Fruit fly (Drosophila melanogaster) whole organism, embryonic: ENCODE data around the gene CG33288.

Source experiments
- Abd-B ChIP-seq: fragments of 200-800 bp; sonication (Bioruptor generic); optimal IDR thresholded peaks from 2 replicates; lab custom pipeline; 2018; ENCODE audit warnings: missing biosample characterization, mild to moderate bottlenecking, missing genetic modification characterization, moderate library complexity
- CG14441 ChIP-seq: fragments of 200-800 bp; sonication (Bioruptor generic); IDR thresholded peaks from 2 replicates; pipeline ENCODE4 v1.3.6; 2022; ENCODE audit warnings: missing biosample characterization, missing genetic modification characterization
- CG15269 ChIP-seq: fragments of 200-800 bp; sonication (Bioruptor generic); optimal IDR thresholded peaks from 2 replicates; lab custom pipeline; 2018; ENCODE audit warnings: missing biosample characterization, mild to moderate bottlenecking, missing genetic modification characterization, moderate library complexity
- CG1602 ChIP-seq: fragments of 200-800 bp; sonication (Bioruptor generic); optimal IDR thresholded peaks from 3 replicates; lab custom pipeline; 2016; ENCODE audit warnings: missing biosample characterization, missing genetic modification characterization
- CG17361 ChIP-seq: fragments of 200-800 bp; sonication (Bioruptor generic); IDR thresholded peaks from 3 replicates; pipeline ENCODE4 v1.3.6; 2022; ENCODE audit warnings: missing biosample characterization, missing genetic modification characterization
- CG17612 ChIP-seq: fragments of 200-800 bp; sonication (Bioruptor generic); IDR thresholded peaks from 2 replicates; pipeline ENCODE4 v1.3.6; 2022; ENCODE audit warnings: missing biosample characterization, missing genetic modification characterization
- CG18011 ChIP-seq: fragments of 200-800 bp; sonication (Bioruptor generic); optimal IDR thresholded peaks from 2 replicates; lab custom pipeline; 2017; ENCODE audit warnings: missing biosample characterization, missing genetic modification characterization, mild to moderate bottlenecking, moderate library complexity, missing genotype
- CG2120 ChIP-seq: fragments of 200-800 bp; sonication (Bioruptor generic); optimal IDR thresholded peaks from 3 replicates; lab custom pipeline; 2016; ENCODE audit warnings: missing biosample characterization, missing genetic modification characterization
- CG42726 ChIP-seq: fragments of 200-800 bp; sonication (Bioruptor generic); IDR thresholded peaks from 2 replicates; pipeline ENCODE4 v1.3.6; 2022; ENCODE audit warnings: missing biosample characterization, missing genetic modification characterization; ENCODE audit not compliant: partially characterized antibody
- CG7556 ChIP-seq: fragments of 200-800 bp; sonication (Bioruptor generic); optimal IDR thresholded peaks from 2 replicates; lab custom pipeline; 2017; ENCODE audit warnings: missing biosample characterization, mild to moderate bottlenecking, missing genetic modification characterization
- CG8924 ChIP-seq: fragments of 200-800 bp; optimal IDR thresholded peaks from 3 replicates; lab custom pipeline; 2019; ENCODE audit warnings: missing biosample characterization, mild to moderate bottlenecking, missing genetic modification characterization, moderate library complexity
- Chrac-16 ChIP-seq: fragments of 200-800 bp; sonication (Bioruptor generic); optimal IDR thresholded peaks from 3 replicates; lab custom pipeline; 2016; ENCODE audit warnings: missing biosample characterization, missing genetic modification characterization
- D ChIP-seq, 2 experiments: fragments of 200-800 bp in 1 of 2; fragments of >200 bp in 1 of 2; sonication (Bioruptor generic) in 1 of 2; optimal IDR thresholded peaks; 2 replicates in 1 of 2; 3 replicates in 1 of 2; lab custom pipeline; 2017; ENCODE audit warnings: mild to moderate bottlenecking in 1 of 2, missing biosample characterization in 1 of 2, missing genetic modification characterization in 1 of 2, missing genetic modification reagents in 1 of 2
- Doc2 ChIP-seq: fragments of 200-800 bp; sonication (Bioruptor generic); IDR thresholded peaks from 2 replicates; pipeline ENCODE4 v1.3.6; 2022; ENCODE audit warnings: missing biosample characterization, missing genetic modification characterization
- Doc3 ChIP-seq: fragments of 200-800 bp; sonication (Bioruptor generic); IDR thresholded peaks from 3 replicates; pipeline ENCODE4 v1.3.6; 2022; ENCODE audit warnings: missing biosample characterization, missing genetic modification characterization; ENCODE audit not compliant: partially characterized antibody
- E2f1 ChIP-seq: fragments of 200-800 bp; sonication (Bioruptor generic); IDR thresholded peaks from 2 replicates; pipeline ENCODE4 v1.3.6; 2022; ENCODE audit warnings: missing biosample characterization, missing genetic modification characterization
- Fer2 ChIP-seq: fragments of 200-800 bp; sonication (Bioruptor generic); optimal IDR thresholded peaks from 2 replicates; lab custom pipeline; 2018; ENCODE audit warnings: missing biosample characterization, mild to moderate bottlenecking, missing genetic modification characterization, moderate library complexity
- Hey ChIP-seq: fragments of 200-800 bp; sonication (Bioruptor generic); optimal IDR thresholded peaks from 3 replicates; lab custom pipeline; 2018; ENCODE audit warnings: missing biosample characterization, mild to moderate bottlenecking, missing genetic modification characterization
- Hr78 ChIP-seq, 2 experiments: fragments of 200-800 bp in 1 of 2; fragments of >200 bp in 1 of 2; sonication (Bioruptor generic) in 1 of 2; optimal IDR thresholded peaks; 2 replicates each; lab custom pipeline; 2017 to 2019; ENCODE audit warnings: missing biosample characterization in 2 of 2, missing genetic modification characterization in 2 of 2, mild to moderate bottlenecking in 1 of 2, moderate library complexity in 1 of 2
- Mes4 ChIP-seq: fragments of 200-800 bp; sonication (Bioruptor generic); optimal IDR thresholded peaks from 2 replicates; lab custom pipeline; 2016; ENCODE audit warnings: missing biosample characterization, missing genetic modification characterization
- Ptx1 ChIP-seq: fragments of 200-800 bp; sonication (Bioruptor generic); IDR thresholded peaks from 2 replicates; pipeline ENCODE4 v1.3.6; 2022; ENCODE audit warnings: missing biosample characterization, missing genetic modification characterization
- Sry-β ChIP-seq: fragments of 200-800 bp; sonication (Bioruptor generic); optimal IDR thresholded peaks from 2 replicates; lab custom pipeline; 2018; ENCODE audit warnings: missing biosample characterization, mild to moderate bottlenecking, missing genetic modification characterization, moderate library complexity
- YL-1 ChIP-seq: fragments of 200-800 bp; sonication (Bioruptor generic); optimal IDR thresholded peaks from 3 replicates; lab custom pipeline; 2017; ENCODE audit warnings: missing biosample characterization, mild to moderate bottlenecking, missing genetic modification characterization
- al ChIP-seq: fragments of 200-800 bp; sonication (Bioruptor generic); IDR thresholded peaks from 2 replicates; pipeline ENCODE4 v1.3.6; 2022; ENCODE audit warnings: missing biosample characterization, missing genetic modification characterization
- az2 ChIP-seq: fragments of 200-800 bp; sonication (Bioruptor generic); optimal IDR thresholded peaks from 3 replicates; lab custom pipeline; 2016; ENCODE audit warnings: missing biosample characterization, missing genetic modification characterization
- chif ChIP-seq, 2 experiments: fragments of 200-800 bp; sonication (Bioruptor generic); optimal IDR thresholded peaks; 3 replicates each; lab custom pipeline; 2016; ENCODE audit warnings: missing biosample characterization in 2 of 2, missing genetic modification characterization in 2 of 2
- crp ChIP-seq, 2 experiments: fragments of 200-800 bp; sonication (Bioruptor generic); optimal IDR thresholded peaks; 2 replicates in 1 of 2; 3 replicates in 1 of 2; lab custom pipeline; 2017; ENCODE audit warnings: missing biosample characterization in 2 of 2, missing genetic modification characterization in 2 of 2, mild to moderate bottlenecking in 1 of 2, moderate library complexity in 1 of 2
- dan ChIP-seq: fragments of 200-800 bp; sonication (Bioruptor generic); IDR thresholded peaks from 2 replicates; pipeline ENCODE4 v1.3.6; 2022; ENCODE audit warnings: missing biosample characterization, missing genetic modification characterization
- dati ChIP-seq: fragments of 200-800 bp; sonication (Bioruptor generic); IDR thresholded peaks from 2 replicates; pipeline ENCODE4 v1.3.6; 2022; ENCODE audit warnings: missing biosample characterization, missing genetic modification characterization
- en ChIP-seq: fragments of 200-800 bp; sonication (Bioruptor generic); optimal IDR thresholded peaks from 2 replicates; lab custom pipeline; 2016; ENCODE audit warnings: missing biosample characterization, missing genetic modification characterization
- ewg ChIP-seq: fragments of 200-800 bp; sonication (Bioruptor generic); optimal IDR thresholded peaks from 3 replicates; lab custom pipeline; 2017; ENCODE audit warnings: mild to moderate bottlenecking, missing biosample characterization, missing genetic modification reagents, missing genetic modification characterization
- gcm ChIP-seq: fragments of 200-800 bp; sonication (Bioruptor generic); optimal IDR thresholded peaks from 2 replicates; lab custom pipeline; 2019; ENCODE audit warnings: missing biosample characterization, mild to moderate bottlenecking, missing genetic modification characterization, moderate library complexity
- gcm2 ChIP-seq: fragments of 200-800 bp; sonication (Bioruptor generic); optimal IDR thresholded peaks from 2 replicates; lab custom pipeline; 2016; ENCODE audit warnings: missing biosample characterization, missing genetic modification characterization
- gsb ChIP-seq: fragments of 200-800 bp; sonication (Bioruptor generic); IDR thresholded peaks from 2 replicates; pipeline ENCODE4 v1.3.6; 2022; ENCODE audit warnings: missing biosample characterization, missing genetic modification characterization
- hb ChIP-seq: fragments of 200-800 bp; sonication (Bioruptor generic); IDR thresholded peaks from 3 replicates; pipeline ENCODE4 v1.3.6; 2022; ENCODE audit warnings: missing biosample characterization, missing genetic modification characterization; ENCODE audit not compliant: partially characterized antibody
- insv ChIP-seq, 2 experiments: fragments of 200-800 bp; sonication (Bioruptor generic); optimal IDR thresholded peaks; 3 replicates each; lab custom pipeline; 2016 to 2018; ENCODE audit warnings: missing biosample characterization in 2 of 2, missing genetic modification characterization in 2 of 2
- inv ChIP-seq: fragments of 200-800 bp; sonication (Bioruptor generic); IDR thresholded peaks from 2 replicates; pipeline ENCODE4 v1.3.6; 2022; ENCODE audit warnings: missing biosample characterization, missing genetic modification characterization; ENCODE audit not compliant: partially characterized antibody
- jigr1 ChIP-seq: fragments of 200-800 bp; sonication (Bioruptor generic); IDR thresholded peaks from 3 replicates; pipeline ENCODE4 v1.3.6; 2022; ENCODE audit warnings: missing biosample characterization, missing genetic modification characterization
- ken ChIP-seq: fragments of 200-800 bp; sonication (Bioruptor generic); IDR thresholded peaks from 3 replicates; pipeline ENCODE4 v1.3.6; 2022; ENCODE audit warnings: missing biosample characterization, missing genetic modification characterization
- luna ChIP-seq: fragments of 200-800 bp; sonication (Bioruptor generic); optimal IDR thresholded peaks from 2 replicates; lab custom pipeline; 2016; ENCODE audit warnings: missing biosample characterization, missing genetic modification characterization
- nmo ChIP-seq: fragments of 200-800 bp; sonication (Bioruptor generic); optimal IDR thresholded peaks from 2 replicates; lab custom pipeline; 2018; ENCODE audit warnings: missing biosample characterization, mild to moderate bottlenecking, missing genetic modification characterization, moderate library complexity
- org-1 ChIP-seq: fragments of 200-800 bp; sonication (Bioruptor generic); optimal IDR thresholded peaks from 2 replicates; lab custom pipeline; 2017; ENCODE audit warnings: missing biosample characterization, missing genetic modification characterization
- phol ChIP-seq: fragments of 200-800 bp; sonication (Bioruptor generic); optimal IDR thresholded peaks from 3 replicates; lab custom pipeline; 2018; ENCODE audit warnings: missing biosample characterization, mild to moderate bottlenecking, missing genetic modification characterization, moderate library complexity
- pum ChIP-seq: fragments of 200-800 bp; sonication (Bioruptor generic); optimal IDR thresholded peaks from 2 replicates; lab custom pipeline; 2016; ENCODE audit warnings: missing biosample characterization, missing genetic modification characterization
- pzg ChIP-seq: fragments of 200-800 bp; sonication (Bioruptor generic); optimal IDR thresholded peaks from 3 replicates; lab custom pipeline; 2018; ENCODE audit warnings: missing biosample characterization, mild to moderate bottlenecking, missing genetic modification characterization, moderate library complexity
- seq ChIP-seq: fragments of 200-800 bp; sonication (Bioruptor generic); IDR thresholded peaks from 2 replicates; pipeline ENCODE4 v1.3.6; 2022; ENCODE audit warnings: missing biosample characterization, missing genetic modification characterization
- slou ChIP-seq: fragments of 200-800 bp; sonication (Bioruptor generic); optimal IDR thresholded peaks from 3 replicates; lab custom pipeline; 2016; ENCODE audit warnings: missing biosample characterization, missing genetic modification characterization
- sob ChIP-seq: fragments of 200-800 bp; sonication (Bioruptor generic); IDR thresholded peaks from 2 replicates; pipeline ENCODE4 v1.3.6; 2022; ENCODE audit warnings: missing biosample characterization, missing genetic modification characterization
- sr ChIP-seq: fragments of 200-800 bp; sonication (Bioruptor generic); IDR thresholded peaks from 3 replicates; pipeline ENCODE4 v1.3.6; 2022; ENCODE audit warnings: missing biosample characterization, missing genetic modification characterization
- ssp ChIP-seq: fragments of 200-800 bp; sonication (Bioruptor generic); IDR thresholded peaks from 2 replicates; pipeline ENCODE4 v1.3.6; 2022; ENCODE audit warnings: missing biosample characterization, missing genetic modification characterization
- tin ChIP-seq: fragments of 200-800 bp; sonication (Bioruptor generic); optimal IDR thresholded peaks from 3 replicates; lab custom pipeline; 2016; ENCODE audit warnings: missing biosample characterization, missing genetic modification characterization

The CG33288 gene

DNA sequence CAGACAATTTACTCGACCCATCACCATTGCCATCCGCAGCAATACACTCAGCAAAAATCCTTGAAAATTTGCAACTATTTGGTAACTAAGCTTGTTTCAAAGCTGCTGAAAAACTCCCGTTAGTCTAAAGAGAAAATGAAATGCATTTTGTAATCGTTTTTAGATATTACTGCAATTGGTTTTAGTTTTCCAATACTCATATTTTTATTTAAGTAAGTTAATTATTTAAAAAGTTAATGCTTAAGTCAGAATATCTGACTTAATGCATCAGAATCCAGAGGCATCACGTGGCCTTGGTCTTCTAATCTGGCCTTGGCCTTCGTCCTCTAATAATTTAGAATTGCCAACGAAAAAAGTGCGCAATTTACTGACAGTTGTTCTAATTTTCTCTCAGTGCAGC lies 35.3 kb downstream of the CG33288 start (continued):
- TF ChIP-seq Hey (tag; lab: Kevin White, UChicago), result no peak
- TF ChIP-seq YL-1 (GFP tag; lab: Kevin White, UChicago), result no peak
- TF ChIP-seq Doc3 (GFP tag; lab: Robert Waterston, UW), result no peak
- no peak for TF ChIP-seq en (GFP tag; lab: Kevin White, UChicago)
- no peak for TF ChIP-seq Sry-β (GFP tag; lab: Kevin White, UChicago)
- TF ChIP-seq CG42726, result no peak
- peak; percentile 58 for TF ChIP-seq phol (tag; lab: Kevin White, UChicago)
- TF ChIP-seq org-1 (GFP tag; lab: Kevin White, UChicago), result no peak
- peak; percentile 27 for TF ChIP-seq az2
- TF ChIP-seq seq (GFP tag; lab: Robert Waterston, UW), result no peak
- no peak for TF ChIP-seq gsb
- no peak for TF ChIP-seq sob (GFP tag; lab: Robert Waterston, UW)
- no peak for TF ChIP-seq hb (GFP tag; lab: Robert Waterston, UW)
- no peak for TF ChIP-seq CG14441
- no peak for TF ChIP-seq pum (GFP tag; lab: Kevin White, UChicago)
- TF ChIP-seq ewg, result no peak
- TF ChIP-seq luna (GFP tag; lab: Kevin White, UChicago), result no peak
- no peak for TF ChIP-seq slou
- no peak for TF ChIP-seq Chrac-16 (GFP tag; lab: Kevin White, UChicago)
- TF ChIP-seq CG7556 (GFP tag; lab: Kevin White, UChicago), result peak; percentile 51
- no peak for TF ChIP-seq E2f1 (GFP tag; lab: Robert Waterston, UW)
- TF ChIP-seq Abd-B (GFP tag; lab: Kevin White, UChicago), result no peak
- no peak for TF ChIP-seq CG17612 (GFP tag; lab: Robert Waterston, UW)
- peak; percentile 64 for TF ChIP-seq nmo (GFP tag; lab: Kevin White, UChicago)
- no peak for TF ChIP-seq jigr1 (GFP tag; lab: Robert Waterston, UW)
- peak; percentile 1 for TF ChIP-seq CG1602 (GFP tag; lab: Kevin White, UChicago)
- no peak for TF ChIP-seq ken
- no peak for TF ChIP-seq dati (GFP tag; lab: Robert Waterston, UW)
- TF ChIP-seq Ptx1, result no peak
- TF ChIP-seq gcm (GFP tag; lab: Kevin White, UChicago), result no peak
- no peak for TF ChIP-seq CG18011 (GFP tag; lab: Kevin White, UChicago)
- TF ChIP-seq gcm2 (GFP tag; lab: Kevin White, UChicago), result no peak
- no peak for TF ChIP-seq chif (GFP tag; optimal IDR thresholded peaks at IDR 0.05; lab: Kevin White, UChicago)
- no peak for TF ChIP-seq Fer2 (tag; lab: Kevin White, UChicago)
- no peak for TF ChIP-seq CG2120
- no peak for TF ChIP-seq sr (GFP tag; lab: Robert Waterston, UW)
- TF ChIP-seq insv (GFP tag; optimal IDR thresholded peaks at IDR 0.05; lab: Kevin White, UChicago), result no peak
- TF ChIP-seq CG15269 (tag; lab: Kevin White, UChicago), result no peak
- no peak for TF ChIP-seq pzg (GFP tag; lab: Kevin White, UChicago)
- TF ChIP-seq tin (GFP tag; lab: Kevin White, UChicago), result no peak
- no peak for TF ChIP-seq al (GFP tag; lab: Robert Waterston, UW)
- TF ChIP-seq D (optimal IDR thresholded peaks at IDR 0.05; lab: Kevin White, UChicago), result no peak
- TF ChIP-seq D (GFP tag; optimal IDR thresholded peaks at IDR 0.05; lab: Kevin White, UChicago), result peak; percentile 59
- TF ChIP-seq crp (GFP tag; optimal IDR thresholded peaks at IDR 0.05; lab: Kevin White, UChicago), result no peak
- TF ChIP-seq Hr78 (GFP tag; optimal IDR thresholded peaks at IDR 0.05; lab: Kevin White, UChicago), result peak in 1 of 2 experiments; percentile 35
- peak; percentile 73 for TF ChIP-seq CG17361 (GFP tag; lab: Robert Waterston, UW)
- TF ChIP-seq ssp (GFP tag; lab: Robert Waterston, UW), result no peak
- TF ChIP-seq Mes4 (GFP tag; lab: Kevin White, UChicago), result no peak
- no peak for TF ChIP-seq Doc2 (GFP tag; lab: Robert Waterston, UW)
- TF ChIP-seq inv (GFP tag; lab: Robert Waterston, UW), result no peak
- TF ChIP-seq CG8924 (tag; lab: Kevin White, UChicago), result peak; percentile 10
- no peak for TF ChIP-seq dan (GFP tag; lab: Robert Waterston, UW)
